Fruit fly (Drosophila melanogaster) whole organism, embryonic: ENCODE results near the gene g.

Experiments
- CG11093 ChIP-seq: fragments of 200-800 bp; sonication (Bioruptor generic); IDR thresholded peaks from 3 replicates; pipeline ENCODE4 v1.3.6; 2022; ENCODE audit warnings: missing biosample characterization, missing genetic modification characterization
- CG1602 ChIP-seq: fragments of 200-800 bp; sonication (Bioruptor generic); optimal IDR thresholded peaks from 3 replicates; lab custom pipeline; 2016; ENCODE audit warnings: missing biosample characterization, missing genetic modification characterization
- CG17328 ChIP-seq: fragments of 200-800 bp; sonication (Bioruptor generic); IDR thresholded peaks from 2 replicates; pipeline ENCODE4 v1.3.6; 2022; ENCODE audit warnings: missing biosample characterization, missing genetic modification characterization
- CG17385 ChIP-seq: fragments of 200-800 bp; sonication (Bioruptor generic); optimal IDR thresholded peaks from 3 replicates; lab custom pipeline; 2018; ENCODE audit warnings: missing biosample characterization, mild to moderate bottlenecking, missing genetic modification characterization
- CG17612 ChIP-seq: fragments of 200-800 bp; sonication (Bioruptor generic); IDR thresholded peaks from 2 replicates; pipeline ENCODE4 v1.3.6; 2022; ENCODE audit warnings: missing biosample characterization, missing genetic modification characterization
- CG18011 ChIP-seq: fragments of 200-800 bp; sonication (Bioruptor generic); optimal IDR thresholded peaks from 2 replicates; lab custom pipeline; 2017; ENCODE audit warnings: missing biosample characterization, missing genetic modification characterization, mild to moderate bottlenecking, moderate library complexity, missing genotype
- CG30020 ChIP-seq: fragments of 200-800 bp; optimal IDR thresholded peaks from 2 replicates; lab custom pipeline; 2019; ENCODE audit warnings: missing biosample characterization, mild to moderate bottlenecking, missing genetic modification characterization, moderate library complexity
- CG6272 ChIP-seq: fragments of 200-800 bp; sonication (Bioruptor generic); IDR thresholded peaks from 2 replicates; pipeline ENCODE4 v1.3.6; 2022; ENCODE audit warnings: missing biosample characterization, missing genetic modification characterization
- CG8924 ChIP-seq: fragments of 200-800 bp; optimal IDR thresholded peaks from 3 replicates; lab custom pipeline; 2019; ENCODE audit warnings: missing biosample characterization, mild to moderate bottlenecking, missing genetic modification characterization, moderate library complexity
- CG9797 ChIP-seq: fragments of 200-800 bp; sonication (Bioruptor generic); optimal IDR thresholded peaks from 3 replicates; lab custom pipeline; 2018; ENCODE audit warnings: missing biosample characterization, mild to moderate bottlenecking, missing genetic modification characterization
- CG9876 ChIP-seq: fragments of 200-800 bp; sonication (Bioruptor generic); optimal IDR thresholded peaks from 2 replicates; lab custom pipeline; 2016; ENCODE audit warnings: missing biosample characterization, missing genetic modification characterization
- D19A ChIP-seq: fragments of 200-800 bp; optimal IDR thresholded peaks from 3 replicates; lab custom pipeline; 2019; ENCODE audit warnings: missing biosample characterization, mild to moderate bottlenecking, missing genetic modification characterization, moderate library complexity
- D19B ChIP-seq: fragments of 200-800 bp; sonication (Bioruptor generic); optimal IDR thresholded peaks from 2 replicates; lab custom pipeline; 2017; ENCODE audit warnings: missing biosample characterization, mild to moderate bottlenecking, missing genetic modification characterization
- Dfd ChIP-seq, 2 experiments: fragments of >200 bp; optimal IDR thresholded peaks; 2 replicates each; lab custom pipeline; 2017; ENCODE audit warnings: missing biosample characterization in 2 of 2, missing genetic modification characterization in 2 of 2
- Dll ChIP-seq: fragments of 200-800 bp; sonication (Bioruptor generic); IDR thresholded peaks from 4 replicates; pipeline ENCODE4 v1.3.6; 2022; ENCODE audit warnings: missing biosample characterization, missing genetic modification characterization; ENCODE audit not compliant: partially characterized antibody
- HLHmδ ChIP-seq: fragments of 200-800 bp; sonication (Bioruptor generic); optimal IDR thresholded peaks from 2 replicates; lab custom pipeline; 2018; ENCODE audit warnings: missing biosample characterization, mild to moderate bottlenecking, missing genetic modification characterization, moderate library complexity
- Hand ChIP-seq: fragments of 200-800 bp; sonication (Bioruptor generic); optimal IDR thresholded peaks from 2 replicates; lab custom pipeline; 2017; ENCODE audit warnings: mild to moderate bottlenecking, missing biosample characterization, missing genetic modification reagents, missing genetic modification characterization
- Hr78 ChIP-seq, 2 experiments: fragments of 200-800 bp in 1 of 2; fragments of >200 bp in 1 of 2; sonication (Bioruptor generic) in 1 of 2; optimal IDR thresholded peaks; 2 replicates each; lab custom pipeline; 2017 to 2019; ENCODE audit warnings: missing biosample characterization in 2 of 2, missing genetic modification characterization in 2 of 2, mild to moderate bottlenecking in 1 of 2, moderate library complexity in 1 of 2
- Lpt ChIP-seq: fragments of >200 bp; optimal IDR thresholded peaks from 2 replicates; lab custom pipeline; 2018; ENCODE audit warnings: missing biosample characterization, missing genetic modification characterization
- MBD-R2 ChIP-seq: fragments of 200-800 bp; sonication (Bioruptor generic); IDR thresholded peaks from 2 replicates; pipeline ENCODE4 v1.3.6; 2022; ENCODE audit warnings: missing biosample characterization, missing genetic modification characterization
- Med ChIP-seq: fragments of 200-800 bp; sonication (Bioruptor generic); peaks from one replicate; lab custom pipeline; 2016; ENCODE audit warnings: missing biosample characterization, missing genetic modification characterization, mild to moderate bottlenecking, inconsistent platforms, moderate library complexity
- Neu2 ChIP-seq: fragments of 200-800 bp; sonication (Bioruptor generic); optimal IDR thresholded peaks from 3 replicates; lab custom pipeline; 2016; ENCODE audit warnings: missing biosample characterization, missing genetic modification characterization, borderline replicate concordance
- Nf-YC ChIP-seq: fragments of 200-800 bp; optimal IDR thresholded peaks from 3 replicates; lab custom pipeline; 2019; ENCODE audit warnings: missing biosample characterization, mild to moderate bottlenecking, missing genetic modification characterization, moderate library complexity
- NfI ChIP-seq: fragments of 200-800 bp; sonication (Bioruptor generic); optimal IDR thresholded peaks from 3 replicates; lab custom pipeline; 2018; ENCODE audit warnings: missing biosample characterization, mild to moderate bottlenecking, missing genetic modification characterization, moderate library complexity
- Opbp ChIP-seq: fragments of 200-800 bp; sonication (Bioruptor generic); IDR thresholded peaks from 3 replicates; pipeline ENCODE4 v1.3.6; 2022; ENCODE audit warnings: missing biosample characterization, missing genetic modification characterization; ENCODE audit not compliant: partially characterized antibody
- ab ChIP-seq: fragments of 200-800 bp; sonication (Bioruptor generic); optimal IDR thresholded peaks from 2 replicates; lab custom pipeline; 2016; ENCODE audit warnings: missing biosample characterization, missing genetic modification characterization
- al ChIP-seq: fragments of 200-800 bp; sonication (Bioruptor generic); IDR thresholded peaks from 2 replicates; pipeline ENCODE4 v1.3.6; 2022; ENCODE audit warnings: missing biosample characterization, missing genetic modification characterization
- cato ChIP-seq: fragments of 200-800 bp; sonication (Bioruptor generic); optimal IDR thresholded peaks from 2 replicates; lab custom pipeline; 2016; ENCODE audit warnings: missing biosample characterization, missing genetic modification characterization, borderline replicate concordance
- cg ChIP-seq: fragments of 200-800 bp; sonication (Bioruptor generic); optimal IDR thresholded peaks from 3 replicates; lab custom pipeline; 2019; ENCODE audit warnings: missing biosample characterization, mild to moderate bottlenecking, missing genetic modification characterization, moderate library complexity
- dmrt99B ChIP-seq: fragments of 200-800 bp; sonication (Bioruptor generic); optimal IDR thresholded peaks from 2 replicates; lab custom pipeline; 2018; ENCODE audit warnings: missing biosample characterization, mild to moderate bottlenecking, missing genetic modification characterization, moderate library complexity
- emc ChIP-seq: fragments of 200-800 bp; sonication (Bioruptor generic); optimal IDR thresholded peaks from 2 replicates; lab custom pipeline; 2016; ENCODE audit warnings: missing biosample characterization, missing genetic modification characterization
- exex ChIP-seq: fragments of 200-800 bp; sonication (Bioruptor generic); optimal IDR thresholded peaks from 4 replicates; lab custom pipeline; 2018; ENCODE audit warnings: missing biosample characterization, mild to moderate bottlenecking, missing genetic modification characterization, moderate library complexity
- fu2 ChIP-seq: fragments of 200-800 bp; sonication (Bioruptor generic); optimal IDR thresholded peaks from 2 replicates; lab custom pipeline; 2016; ENCODE audit warnings: missing biosample characterization, missing genetic modification characterization
- her ChIP-seq: fragments of 200-800 bp; sonication (Bioruptor generic); optimal IDR thresholded peaks from 2 replicates; lab custom pipeline; 2016; ENCODE audit warnings: missing biosample characterization, missing genetic modification characterization
- kah ChIP-seq: fragments of 200-800 bp; sonication (Bioruptor generic); optimal IDR thresholded peaks from 2 replicates; lab custom pipeline; 2018; ENCODE audit warnings: missing biosample characterization, mild to moderate bottlenecking, missing genetic modification characterization
- mam ChIP-seq: fragments of 200-800 bp; sonication (Bioruptor generic); optimal IDR thresholded peaks from 3 replicates; lab custom pipeline; 2016; ENCODE audit warnings: missing biosample characterization, missing genetic modification characterization
- mirr ChIP-seq: fragments of 200-800 bp; sonication (Bioruptor generic); optimal IDR thresholded peaks from 3 replicates; lab custom pipeline; 2018; ENCODE audit warnings: missing biosample characterization, mild to moderate bottlenecking, missing genetic modification characterization
- onecut ChIP-seq: fragments of 200-800 bp; sonication (Bioruptor generic); IDR thresholded peaks from 2 replicates; pipeline ENCODE4 v1.3.6; 2022; ENCODE audit warnings: missing biosample characterization, missing genetic modification characterization
- p53 ChIP-seq: fragments of 200-800 bp; sonication (Bioruptor generic); optimal IDR thresholded peaks from 2 replicates; lab custom pipeline; 2016; ENCODE audit warnings: missing biosample characterization, missing genetic modification characterization
- rib ChIP-seq: fragments of 200-800 bp; sonication (Bioruptor generic); IDR thresholded peaks from 2 replicates; pipeline ENCODE4 v1.3.6; 2022; ENCODE audit warnings: missing biosample characterization, missing genetic modification characterization
- sob ChIP-seq: fragments of 200-800 bp; sonication (Bioruptor generic); IDR thresholded peaks from 2 replicates; pipeline ENCODE4 v1.3.6; 2022; ENCODE audit warnings: missing biosample characterization, missing genetic modification characterization
- sr ChIP-seq: fragments of 200-800 bp; sonication (Bioruptor generic); IDR thresholded peaks from 3 replicates; pipeline ENCODE4 v1.3.6; 2022; ENCODE audit warnings: missing biosample characterization, missing genetic modification characterization
- zfh1 ChIP-seq: fragments of 200-800 bp; sonication (Bioruptor generic); IDR thresholded peaks from 3 replicates; pipeline ENCODE4 v1.3.6; 2022; ENCODE audit warnings: missing biosample characterization, missing genetic modification characterization

Gene g

dm6 chrX:13740062-13740461 is 4.0 kb upstream of the g start (continued):
- TF ChIP-seq dmrt99B (tag; lab: Kevin White, UChicago) (peak; percentile 84), kah (GFP tag; lab: Kevin White, UChicago) (peak; percentile 56), Opbp (GFP tag; lab: Robert Waterston, UW) (no peak), CG6272 (GFP tag; lab: Robert Waterston, UW) (peak; percentile 69), Dll (GFP tag; lab: Robert Waterston, UW) (no peak), CG9797 (GFP tag; lab: Kevin White, UChicago) (no peak), Med (peak; percentile 97), Hand (GFP tag; lab: Kevin White, UChicago) (peak; percentile 54), Hr78 (GFP tag; optimal IDR thresholded peaks at IDR 0.05; lab: Kevin White, UChicago) (peak in 1 of 2 experiments; percentile 94), rib (GFP tag; lab: Robert Waterston, UW) (peak; percentile 34; the same call in 1 of the 2 replicates), Lpt (no peak), p53 (peak; percentile 63), CG17328 (GFP tag; lab: Robert Waterston, UW) (peak; percentile 84), CG11093 (GFP tag; lab: Robert Waterston, UW) (0 out of 3 replicates have a peak, but pooled peaks have one; percentile 30), emc (GFP tag; lab: Kevin White, UChicago) (no peak), NfI (GFP tag; lab: Kevin White, UChicago) (peak; percentile 84), CG30020 (no peak), HLHmδ (GFP tag; lab: Kevin White, UChicago) (peak; percentile 64), fu2 (GFP tag; lab: Kevin White, UChicago) (peak; percentile 66), al (GFP tag; lab: Robert Waterston, UW) (peak; percentile 63; the same call in 1 of the 2 replicates), cg (peak; percentile 79), CG8924 (tag; lab: Kevin White, UChicago) (peak; percentile 61), cato (peak; percentile 9), Nf-YC (peak; percentile 63), her (peak; percentile 82), D19B (GFP tag; lab: Kevin White, UChicago) (peak; percentile 52), CG17612 (peak; percentile 58; the same call in 1 of the 2 replicates), Neu2 (GFP tag; lab: Kevin White, UChicago) (no peak), D19A (tag; lab: Kevin White, UChicago) (peak; percentile 18), MBD-R2 (GFP tag; lab: Robert Waterston, UW) (peak; percentile 59; the same call in 1 of the 2 replicates), ab (GFP tag; lab: Kevin White, UChicago) (peak; percentile 75), mam (peak; percentile 74), onecut (peak; percentile 86), zfh1 (GFP tag; lab: Robert Waterston, UW) (peak; percentile 78; the same call in 2 of the 3 replicates), Dfd (GFP tag; optimal IDR thresholded peaks at IDR 0.05; lab: Kevin White, UChicago) (no peak), CG9876 (GFP tag; lab: Kevin White, UChicago) (peak; percentile 60), sob (GFP tag; lab: Robert Waterston, UW) (peak; percentile 85), exex (tag; lab: Kevin White, UChicago) (peak; percentile 42), CG17385 (peak; percentile 76), sr (peak; percentile 59; the same call in 1 of the 3 replicates), mirr (GFP tag; lab: Kevin White, UChicago) (peak; percentile 87), CG1602 (peak; percentile 58), CG18011 (GFP tag; lab: Kevin White, UChicago) (peak; percentile 46)
